Worm (Caenorhabditis elegans) whole organism, L1 larva: ENCODE data around the gene srh-243.

ENCODE experiments used
- aly-2 ChIP-seq: fragments of 150-350 bp; optimal IDR thresholded peaks from 2 replicates; lab custom pipeline; 2014; ENCODE audit warnings: missing biosample characterization, missing genetic modification characterization
- ceh-82 ChIP-seq, 3 experiments: fragments of 150-350 bp in 1 of 3; sonication (generic microtip) in 2 of 3; optimal IDR thresholded peaks; 2 replicates each; lab custom pipeline; 2014 to 2017; ENCODE audit warnings: missing biosample characterization in 3 of 3, missing genetic modification characterization in 3 of 3
- fkh-10 ChIP-seq: sonication (generic microtip); optimal IDR thresholded peaks from 2 replicates; lab custom pipeline; 2017; ENCODE audit warnings: missing biosample characterization, missing genetic modification reagents, missing genetic modification characterization
- fkh-8 ChIP-seq: sonication (generic microtip); optimal IDR thresholded peaks from 2 replicates; lab custom pipeline; 2016; ENCODE audit warnings: mild to moderate bottlenecking, missing genetic modification characterization, missing compliant biosample characterization
- lin-13 ChIP-seq: fragments of 150-350 bp; optimal IDR thresholded peaks from 2 replicates; lab custom pipeline; 2014; ENCODE audit warnings: missing biosample characterization, missing genetic modification reagents, missing genetic modification characterization
- lin-15B ChIP-seq: fragments of 150-350 bp; sonication (generic microtip); optimal IDR thresholded peaks from 3 replicates; lab custom pipeline; 2014; ENCODE audit warnings: missing biosample characterization, missing genetic modification characterization
- nhr-71 ChIP-seq: sonication (generic microtip); optimal IDR thresholded peaks from 2 replicates; lab custom pipeline; 2016; ENCODE audit warnings: mild to moderate bottlenecking, missing genetic modification characterization, moderate library complexity, missing compliant biosample characterization
- nhr-90 ChIP-seq: sonication (generic microtip); optimal IDR thresholded peaks from 2 replicates; lab custom pipeline; 2016; ENCODE audit warnings: mild to moderate bottlenecking, missing genetic modification characterization, missing compliant biosample characterization; ENCODE audit not compliant: poor library complexity
- snpc-4 ChIP-seq: fragments of 150-350 bp; optimal IDR thresholded peaks from 2 replicates; lab custom pipeline; 2014; ENCODE audit warnings: missing biosample characterization, missing genetic modification characterization

- TF ChIP-seq aly-2 (tag; lab: Kevin White, UChicago) (no peak), nhr-71 (no peak), lin-15B (tag; lab: Kevin White, UChicago) (no peak), nhr-90 (no peak), ceh-82 (tag; optimal IDR thresholded peaks at IDR 0.05; lab: Kevin White, UChicago) (no peak), lin-13 (GFP tag; lab: Kevin White, UChicago) (no peak), snpc-4 (tag; lab: Kevin White, UChicago) (no peak), fkh-10 (GFP tag; lab: Kevin White, UChicago) (no peak), fkh-8 (tag; lab: Kevin White, UChicago) (no peak)
These were observed at the start of gene srh-243 for ce11 chrV:2870127-2870526.
